Worm (Caenorhabditis elegans) whole organism, midembryonic: ENCODE data around the gene Y27F2A.10.

ENCODE experiments used
- T22C8.4 ChIP-seq: fragments of 200-800 bp; sonication (Bioruptor generic); IDR thresholded peaks from 2 replicates; pipeline ENCODE4 v1.3.6; 2022; ENCODE audit warnings: missing genetic modification characterization, missing compliant biosample characterization
- cog-1 ChIP-seq: sonication (generic microtip); optimal IDR thresholded peaks from 2 replicates; lab custom pipeline; 2016; ENCODE audit warnings: missing genetic modification characterization, missing compliant biosample characterization
- flt-1 ChIP-seq: fragments of 200-800 bp; sonication (Bioruptor generic); IDR thresholded peaks from 2 replicates; pipeline ENCODE4 v1.3.6; 2022; ENCODE audit warnings: missing genetic modification characterization, missing compliant biosample characterization
- klf-2 ChIP-seq: fragments of 200-800 bp; sonication (Bioruptor generic); conservative IDR thresholded peaks from 2 replicates; pipeline ENCODE4 v1.3.6; 2022; ENCODE audit warnings: missing genetic modification reagents, missing genetic modification characterization, missing compliant biosample characterization
- med-1 ChIP-seq: sonication (generic microtip); optimal IDR thresholded peaks from 2 replicates; lab custom pipeline; 2017; ENCODE audit warnings: missing genetic modification characterization, mild to moderate bottlenecking, missing compliant biosample characterization, antibody characterized with exemption, missing genetic modification reagents; ENCODE audit not compliant: insufficient read depth
- tab-1 ChIP-seq: fragments of 200-800 bp; sonication (Bioruptor generic); IDR thresholded peaks from 2 replicates; pipeline ENCODE4 v1.3.6; 2022; ENCODE audit warnings: missing genetic modification characterization, missing compliant biosample characterization
- ztf-23 ChIP-seq: fragments of 200-800 bp; sonication (Bioruptor generic); IDR thresholded peaks from 2 replicates; pipeline ENCODE4 v1.3.6; 2022; ENCODE audit warnings: missing genetic modification reagents, missing genetic modification characterization, missing compliant biosample characterization

ce11 chrII:3195739-3196138, 23.7 kb upstream of the Y27F2A.10 start:
- TF ChIP-seq med-1 (GFP tag; lab: Kevin White, UChicago) (no peak), flt-1 (no peak), tab-1 (GFP tag; lab: Robert Waterston, UW) (no peak), klf-2 (GFP tag; lab: Robert Waterston, UW) (no peak), T22C8.4 (no peak), ztf-23 (no peak), cog-1 (tag; lab: Kevin White, UChicago) (no peak)
